Fruit fly (Drosophila melanogaster) whole organism, prepupa: ENCODE results near the gene CG1896.

Experiments used
- CG10669 ChIP-seq: fragments of 200-800 bp; sonication (Bioruptor generic); optimal IDR thresholded peaks from 3 replicates; lab custom pipeline; 2018; ENCODE audit warnings: missing biosample characterization, mild to moderate bottlenecking, missing genetic modification characterization, moderate library complexity
- CG11902 ChIP-seq: fragments of 200-800 bp; sonication (Bioruptor generic); optimal IDR thresholded peaks from 3 replicates; lab custom pipeline; 2016; ENCODE audit warnings: missing biosample characterization, missing genetic modification characterization
- CG1621 ChIP-seq: fragments of 200-800 bp; sonication (Bioruptor generic); optimal IDR thresholded peaks from 3 replicates; lab custom pipeline; 2018; ENCODE audit warnings: missing biosample characterization, mild to moderate bottlenecking, missing genetic modification characterization
- CG3032 ChIP-seq: fragments of 200-800 bp; optimal IDR thresholded peaks from 2 replicates; lab custom pipeline; 2019; ENCODE audit warnings: missing biosample characterization, mild to moderate bottlenecking, missing genetic modification characterization, moderate library complexity
- CG31627 ChIP-seq: fragments of 200-800 bp; sonication (Bioruptor generic); optimal IDR thresholded peaks from 3 replicates; lab custom pipeline; 2016; ENCODE audit warnings: missing biosample characterization, missing genetic modification characterization
- CG32006 ChIP-seq: fragments of 200-800 bp; sonication (Bioruptor generic); optimal IDR thresholded peaks from 3 replicates; lab custom pipeline; 2017; ENCODE audit warnings: missing biosample characterization, mild to moderate bottlenecking, missing genetic modification characterization
- CG34406 ChIP-seq: fragments of 200-800 bp; sonication (Bioruptor generic); optimal IDR thresholded peaks from 3 replicates; lab custom pipeline; 2016; ENCODE audit warnings: missing biosample characterization, missing genetic modification characterization
- CG3919 ChIP-seq: fragments of 200-800 bp; sonication (Bioruptor generic); optimal IDR thresholded peaks from 3 replicates; lab custom pipeline; 2016; ENCODE audit warnings: missing biosample characterization, missing genetic modification characterization
- CG6163 ChIP-seq: fragments of 200-800 bp; sonication (Bioruptor generic); IDR thresholded peaks from 3 replicates; pipeline ENCODE4 v1.3.6; 2022; ENCODE audit warnings: missing biosample characterization, missing genetic modification characterization
- CG6276 ChIP-seq: fragments of 200-800 bp; sonication (Bioruptor generic); optimal IDR thresholded peaks from 2 replicates; lab custom pipeline; 2017; ENCODE audit warnings: missing biosample characterization, mild to moderate bottlenecking, missing genetic modification characterization
- CG6792 ChIP-seq: fragments of 200-800 bp; sonication (Bioruptor generic); optimal IDR thresholded peaks from 3 replicates; lab custom pipeline; 2016; ENCODE audit warnings: missing biosample characterization, missing genetic modification characterization
- CG6808 ChIP-seq: fragments of 200-800 bp; sonication (Bioruptor generic); optimal IDR thresholded peaks from 3 replicates; lab custom pipeline; 2017; ENCODE audit warnings: missing biosample characterization, missing genetic modification characterization, mild to moderate bottlenecking, moderate library complexity, missing genetic modification reagents
- CG8119 ChIP-seq: fragments of 200-800 bp; sonication (Bioruptor generic); IDR thresholded peaks from 3 replicates; pipeline ENCODE4 v1.3.6; 2022; ENCODE audit warnings: missing biosample characterization, missing genetic modification characterization
- CG8319 ChIP-seq: fragments of 200-800 bp; sonication (Bioruptor generic); optimal IDR thresholded peaks from 3 replicates; lab custom pipeline; 2016; ENCODE audit warnings: missing biosample characterization, missing genetic modification characterization
- CG8632 ChIP-seq: fragments of 200-800 bp; sonication (Bioruptor generic); optimal IDR thresholded peaks from 3 replicates; lab custom pipeline; 2016; ENCODE audit warnings: missing biosample characterization, missing genetic modification characterization
- CG9139 ChIP-seq: fragments of 200-800 bp; sonication (Bioruptor generic); optimal IDR thresholded peaks from 3 replicates; lab custom pipeline; 2017; ENCODE audit warnings: missing biosample characterization, mild to moderate bottlenecking, missing genetic modification characterization
- Eip78C ChIP-seq: fragments of 200-800 bp; sonication (Bioruptor generic); peaks from one replicate; lab custom pipeline; 2016; ENCODE audit warnings: missing biosample characterization, missing genetic modification characterization
- Eip93F ChIP-seq: fragments of 200-800 bp; sonication (Bioruptor generic); optimal IDR thresholded peaks from 2 replicates; lab custom pipeline; 2016; ENCODE audit warnings: missing biosample characterization, mild to moderate bottlenecking, missing genetic modification characterization
- Ets21C ChIP-seq: fragments of 200-800 bp; sonication (Bioruptor generic); optimal IDR thresholded peaks from 3 replicates; lab custom pipeline; 2016; ENCODE audit warnings: missing biosample characterization, missing genetic modification characterization
- Ets96B ChIP-seq: fragments of 200-800 bp; optimal IDR thresholded peaks from 2 replicates; lab custom pipeline; 2019; ENCODE audit warnings: missing biosample characterization, mild to moderate bottlenecking, missing genetic modification characterization, moderate library complexity
- Gug ChIP-seq: fragments of 200-800 bp; sonication (Bioruptor generic); IDR thresholded peaks from 2 replicates; pipeline ENCODE4 v1.3.6; 2022; ENCODE audit warnings: missing biosample characterization, missing genetic modification characterization
- Hr38 ChIP-seq: sonication (Bioruptor generic); optimal IDR thresholded peaks from 2 replicates; lab custom pipeline; 2016; ENCODE audit warnings: missing biosample characterization, missing genetic modification characterization
- Met ChIP-seq: fragments of 200-800 bp; sonication (Bioruptor generic); optimal IDR thresholded peaks from 3 replicates; lab custom pipeline; 2016; ENCODE audit warnings: missing biosample characterization, missing genetic modification characterization
- OdsH ChIP-seq: fragments of 200-800 bp; sonication (Bioruptor generic); optimal IDR thresholded peaks from 3 replicates; lab custom pipeline; 2016; ENCODE audit warnings: missing biosample characterization, missing genetic modification characterization
- Sox102F ChIP-seq: fragments of 200-800 bp; sonication (Bioruptor generic); optimal IDR thresholded peaks from 2 replicates; lab custom pipeline; 2016; ENCODE audit warnings: missing biosample characterization, mild to moderate bottlenecking, missing genetic modification characterization
- Sox14 ChIP-seq: fragments of 200-800 bp; sonication (Bioruptor generic); optimal IDR thresholded peaks from 3 replicates; lab custom pipeline; 2016; ENCODE audit warnings: missing biosample characterization, missing genetic modification characterization
- Sox15 ChIP-seq: fragments of 200-800 bp; sonication (Bioruptor generic); optimal IDR thresholded peaks from 3 replicates; lab custom pipeline; 2016; ENCODE audit warnings: missing biosample characterization, missing genetic modification characterization
- cyc ChIP-seq: fragments of 200-800 bp; sonication (Bioruptor generic); optimal IDR thresholded peaks from 3 replicates; lab custom pipeline; 2016; ENCODE audit warnings: missing biosample characterization, missing genetic modification characterization
- dsx ChIP-seq: fragments of 200-800 bp; optimal IDR thresholded peaks from 3 replicates; lab custom pipeline; 2019; ENCODE audit warnings: missing biosample characterization, mild to moderate bottlenecking, missing genetic modification characterization, moderate library complexity; ENCODE audit not compliant: poor library complexity, severe bottlenecking
- eg ChIP-seq: fragments of 200-800 bp; sonication (Bioruptor generic); IDR thresholded peaks from 3 replicates; pipeline ENCODE4 v1.3.6; 2022; ENCODE audit warnings: missing biosample characterization, missing genetic modification characterization
- fd59A ChIP-seq: fragments of 200-800 bp; sonication (Bioruptor generic); optimal IDR thresholded peaks from 2 replicates; lab custom pipeline; 2017; ENCODE audit warnings: missing biosample characterization, mild to moderate bottlenecking, missing genetic modification characterization, missing genetic modification reagents
- fkh ChIP-seq: fragments of 200-800 bp; sonication (Bioruptor generic); optimal IDR thresholded peaks from 3 replicates; lab custom pipeline; 2017; ENCODE audit warnings: missing biosample characterization, mild to moderate bottlenecking, missing genetic modification characterization, moderate library complexity
- pdm3 ChIP-seq: fragments of 200-800 bp; sonication (Bioruptor generic); optimal IDR thresholded peaks from 3 replicates; lab custom pipeline; 2016; ENCODE audit warnings: missing biosample characterization, missing genetic modification characterization
- salr ChIP-seq, 2 experiments: fragments of 200-800 bp; sonication (Bioruptor generic); optimal IDR thresholded peaks; 3 replicates each; lab custom pipeline; 2016 to 2018; ENCODE audit warnings: missing biosample characterization in 2 of 2, missing genetic modification characterization in 2 of 2, mild to moderate bottlenecking in 1 of 2
- spab ChIP-seq: fragments of 200-800 bp; sonication (Bioruptor generic); optimal IDR thresholded peaks from 2 replicates; lab custom pipeline; 2017; ENCODE audit warnings: missing biosample characterization, mild to moderate bottlenecking, missing genetic modification characterization, missing genetic modification reagents
- vri ChIP-seq: fragments of 200-800 bp; sonication (Bioruptor generic); optimal IDR thresholded peaks from 3 replicates; lab custom pipeline; 2016; ENCODE audit warnings: missing biosample characterization, mild to moderate bottlenecking, missing genetic modification characterization

Gene CG1896

dm6 chr3R:31701934-31702333 is 42.1 kb upstream of the CG1896 start (continued):
- TF ChIP-seq Sox102F (GFP tag; lab: Kevin White, UChicago): no peak
- TF ChIP-seq Eip78C (GFP tag; lab: Kevin White, UChicago): peak; percentile 66
- peak; percentile 56 for TF ChIP-seq dsx (GFP tag; lab: Kevin White, UChicago)
- TF ChIP-seq Met (GFP tag; lab: Kevin White, UChicago): no peak
- no peak for TF ChIP-seq cyc (GFP tag; lab: Kevin White, UChicago)
- 0 out of 3 replicates have a peak, but pooled peaks have one; percentile 8 for TF ChIP-seq CG6163 (GFP tag; lab: Robert Waterston, UW)
- TF ChIP-seq, all 60 proteins: peak for 10

dm6 chr3R:31703370-31703769 is 40.7 kb upstream of the CG1896 start:
- no peak for TF ChIP-seq CG34406
- no peak for TF ChIP-seq Sox14
- TF ChIP-seq salr (GFP tag; optimal IDR thresholded peaks at IDR 0.05; lab: Kevin White, UChicago): no peak
- no peak for TF ChIP-seq OdsH (GFP tag; lab: Kevin White, UChicago)
- peak; percentile 8 for TF ChIP-seq Ets96B (tag; lab: Kevin White, UChicago)
- no peak for TF ChIP-seq Gug (GFP tag; lab: Robert Waterston, UW)
- no peak for TF ChIP-seq eg (GFP tag; lab: Robert Waterston, UW)
- TF ChIP-seq CG6808 (GFP tag; lab: Kevin White, UChicago): no peak
- TF ChIP-seq CG3032 (tag; lab: Kevin White, UChicago): peak; percentile 18
- TF ChIP-seq Sox102F (GFP tag; lab: Kevin White, UChicago): no peak
- no peak for TF ChIP-seq CG11902 (GFP tag; lab: Kevin White, UChicago)
- TF ChIP-seq CG9139 (GFP tag; lab: Kevin White, UChicago): no peak
- TF ChIP-seq CG1621: no peak
- TF ChIP-seq CG8319: no peak
- no peak for TF ChIP-seq Sox15
- TF ChIP-seq fd59A (GFP tag; lab: Kevin White, UChicago): no peak
- no peak for TF ChIP-seq CG8632 (GFP tag; lab: Kevin White, UChicago)
- peak; percentile 15 for TF ChIP-seq spab (GFP tag; lab: Kevin White, UChicago)
- TF ChIP-seq CG31627 (GFP tag; lab: Kevin White, UChicago): no peak
- no peak for TF ChIP-seq CG6163 (GFP tag; lab: Robert Waterston, UW)
- TF ChIP-seq vri: no peak
- TF ChIP-seq CG8119: no peak
- no peak for TF ChIP-seq Ets21C (GFP tag; lab: Kevin White, UChicago)
- no peak for TF ChIP-seq CG3919 (GFP tag; lab: Kevin White, UChicago)
- no peak for TF ChIP-seq fkh
- no peak for TF ChIP-seq Hr38 (GFP tag; lab: Kevin White, UChicago)
- TF ChIP-seq CG10669: no peak
- TF ChIP-seq, all 60 proteins: peak for 3

- TF ChIP-seq eg (GFP tag; lab: Robert Waterston, UW) (no peak), OdsH (GFP tag; lab: Kevin White, UChicago) (no peak), CG6792 (no peak), spab (GFP tag; lab: Kevin White, UChicago) (no peak), pdm3 (GFP tag; lab: Kevin White, UChicago) (no peak), Ets21C (GFP tag; lab: Kevin White, UChicago) (no peak), CG6276 (GFP tag; lab: Kevin White, UChicago) (no peak), salr (GFP tag; optimal IDR thresholded peaks at IDR 0.05; lab: Kevin White, UChicago) (no peak), CG32006 (GFP tag; lab: Kevin White, UChicago) (no peak), Eip93F (no peak), Eip78C (GFP tag; lab: Kevin White, UChicago) (peak; percentile 36), CG34406 (no peak), CG8119 (0 out of 3 replicates have a peak, but pooled peaks have one; percentile 33), CG6808 (GFP tag; lab: Kevin White, UChicago) (no peak), Sox14 (no peak), Ets96B (tag; lab: Kevin White, UChicago) (peak; percentile 3), dsx (GFP tag; lab: Kevin White, UChicago) (no peak)
- TF ChIP-seq, all 60 proteins: peak for 3
Observed at dm6 chr3R:31704524-31705215, 39.4 kb upstream of the CG1896 start.
